Fruit fly (Drosophila melanogaster) whole organism, wandering third instar larva: ENCODE measurements around the gene CG31778.

Source experiments
- CG32264 ChIP-seq: fragments of 200-800 bp; sonication (Bioruptor generic); optimal IDR thresholded peaks from 2 replicates; lab custom pipeline; 2016; ENCODE audit warnings: missing biosample characterization, missing genetic modification characterization
- GATAd ChIP-seq: sonication (Bioruptor generic); optimal IDR thresholded peaks from 2 replicates; lab custom pipeline; 2016; ENCODE audit warnings: missing biosample characterization, missing genetic modification characterization
- HLH106 ChIP-seq: fragments of 200-800 bp; optimal IDR thresholded peaks from 3 replicates; lab custom pipeline; 2019; ENCODE audit warnings: missing biosample characterization, mild to moderate bottlenecking, missing genetic modification characterization, moderate library complexity
- Hnf4 ChIP-seq: fragments of 200-800 bp; sonication (Bioruptor generic); optimal IDR thresholded peaks from 2 replicates; lab custom pipeline; 2016; ENCODE audit warnings: missing biosample characterization, mild to moderate bottlenecking, missing genetic modification characterization
- Hr83 ChIP-seq: fragments of 200-300 bp; sonication (Bioruptor generic); optimal IDR thresholded peaks from 2 replicates; lab custom pipeline; 2016; ENCODE audit warnings: missing biosample characterization, mild to moderate bottlenecking, missing genetic modification characterization, moderate library complexity; ENCODE audit not compliant: poor library complexity, severe bottlenecking
- Jra ChIP-seq: sonication (Bioruptor generic); optimal IDR thresholded peaks from 2 replicates; lab custom pipeline; 2016; ENCODE audit warnings: missing biosample characterization, missing genetic modification characterization
- Mio ChIP-seq: sonication (Bioruptor generic); optimal IDR thresholded peaks from 2 replicates; lab custom pipeline; 2016; ENCODE audit warnings: missing biosample characterization, missing genetic modification characterization
- N ChIP-seq: fragments of >200 bp; optimal IDR thresholded peaks from 2 replicates; lab custom pipeline; 2018; ENCODE audit warnings: missing biosample characterization, missing external identifiers, missing genetic modification characterization
- OdsH ChIP-seq: fragments of 200-800 bp; sonication (Bioruptor generic); optimal IDR thresholded peaks from 2 replicates; lab custom pipeline; 2016; ENCODE audit warnings: missing biosample characterization, mild to moderate bottlenecking, missing genetic modification characterization
- Sp1 ChIP-seq: fragments of 200-800 bp; sonication (Bioruptor generic); optimal IDR thresholded peaks from 3 replicates; lab custom pipeline; 2019; ENCODE audit warnings: missing biosample characterization, mild to moderate bottlenecking, missing genetic modification characterization, moderate library complexity
- Vsx2 ChIP-seq: fragments of 200-300, 225-300 bp; sonication (Bioruptor generic); optimal IDR thresholded peaks from 2 replicates; lab custom pipeline; 2018; ENCODE audit warnings: missing biosample characterization, missing genetic modification characterization; ENCODE audit not compliant: partially characterized antibody
- br ChIP-seq: fragments of 200-800 bp; sonication (Bioruptor generic); optimal IDR thresholded peaks from 2 replicates; lab custom pipeline; 2016; ENCODE audit warnings: missing biosample characterization, missing genetic modification characterization
- brk ChIP-seq: fragments of 200-800 bp; sonication (Bioruptor generic); optimal IDR thresholded peaks from 2 replicates; lab custom pipeline; 2016; ENCODE audit warnings: missing biosample characterization, mild to moderate bottlenecking, missing genetic modification characterization
- dl ChIP-seq, 2 experiments: fragments of 175-275, 200-275 bp in 1 of 2; fragments of 200-275 bp in 1 of 2; sonication (Bioruptor generic); optimal IDR thresholded peaks; lab custom pipeline; 2018; ENCODE audit warnings: mild to moderate bottlenecking in 2 of 2, missing biosample characterization in 2 of 2, missing genetic modification characterization in 2 of 2, moderate library complexity in 2 of 2; ENCODE audit not compliant: partially characterized antibody in 2 of 2, insufficient read depth in 1 of 2
- dmrt93B ChIP-seq: fragments of 200-800 bp; sonication (Bioruptor generic); optimal IDR thresholded peaks from 2 replicates; lab custom pipeline; 2018; ENCODE audit warnings: missing biosample characterization, mild to moderate bottlenecking, missing genetic modification characterization
- dsf ChIP-seq: sonication (Bioruptor generic); optimal IDR thresholded peaks from 2 replicates; lab custom pipeline; 2016; ENCODE audit warnings: missing biosample characterization, missing genetic modification characterization, borderline replicate concordance
- ey ChIP-seq: fragments of 200-800 bp; sonication (Bioruptor generic); optimal IDR thresholded peaks from 2 replicates; lab custom pipeline; 2016; ENCODE audit warnings: missing biosample characterization, missing genetic modification characterization
- foxo ChIP-seq, 2 experiments: fragments of 200-800 bp; sonication (Bioruptor generic); optimal IDR thresholded peaks; 2 replicates in 1 of 2; 3 replicates in 1 of 2; lab custom pipeline; 2016 to 2017; ENCODE audit warnings: missing biosample characterization in 2 of 2, missing genetic modification characterization in 2 of 2
- fru ChIP-seq: fragments of 200-800 bp; sonication (Bioruptor generic); optimal IDR thresholded peaks from 3 replicates; lab custom pipeline; 2016; ENCODE audit warnings: missing biosample characterization, mild to moderate bottlenecking, missing genetic modification characterization
- h ChIP-seq: fragments of 200-800 bp; sonication (Bioruptor generic); optimal IDR thresholded peaks from 3 replicates; lab custom pipeline; 2016; ENCODE audit warnings: missing biosample characterization, mild to moderate bottlenecking, missing genetic modification characterization
- jim ChIP-seq: fragments of 175-275, 200-325 bp; sonication (Bioruptor generic); optimal IDR thresholded peaks from 2 replicates; lab custom pipeline; 2016; ENCODE audit warnings: missing biosample characterization, mild to moderate bottlenecking, missing genetic modification characterization
- lola ChIP-seq: fragments of >200 bp; optimal IDR thresholded peaks from 2 replicates; lab custom pipeline; 2017; ENCODE audit warnings: missing biosample characterization, missing genetic modification characterization
- pan ChIP-seq: fragments of >200 bp; optimal IDR thresholded peaks from 2 replicates; lab custom pipeline; 2017
- psq ChIP-seq: fragments of 200-800 bp; sonication (Bioruptor generic); optimal IDR thresholded peaks from 3 replicates; lab custom pipeline; 2017; ENCODE audit warnings: missing biosample characterization, mild to moderate bottlenecking, missing genetic modification characterization, moderate library complexity
- sage ChIP-seq: fragments of 200-800 bp; sonication (Bioruptor generic); optimal IDR thresholded peaks from 2 replicates; lab custom pipeline; 2016; ENCODE audit warnings: missing biosample characterization, mild to moderate bottlenecking, missing genetic modification characterization
- sv ChIP-seq: fragments of 200-800 bp; sonication (Bioruptor generic); optimal IDR thresholded peaks from 3 replicates; lab custom pipeline; 2016; ENCODE audit warnings: missing biosample characterization, missing genetic modification characterization
- tai ChIP-seq: sonication (Bioruptor generic); optimal IDR thresholded peaks from 2 replicates; lab custom pipeline; 2016; ENCODE audit warnings: missing biosample characterization, missing genetic modification characterization
- usp ChIP-seq: fragments of >200 bp; optimal IDR thresholded peaks from 2 replicates; lab custom pipeline; 2017; ENCODE audit warnings: missing biosample characterization, missing genetic modification characterization

Gene CG31778

DNA sequence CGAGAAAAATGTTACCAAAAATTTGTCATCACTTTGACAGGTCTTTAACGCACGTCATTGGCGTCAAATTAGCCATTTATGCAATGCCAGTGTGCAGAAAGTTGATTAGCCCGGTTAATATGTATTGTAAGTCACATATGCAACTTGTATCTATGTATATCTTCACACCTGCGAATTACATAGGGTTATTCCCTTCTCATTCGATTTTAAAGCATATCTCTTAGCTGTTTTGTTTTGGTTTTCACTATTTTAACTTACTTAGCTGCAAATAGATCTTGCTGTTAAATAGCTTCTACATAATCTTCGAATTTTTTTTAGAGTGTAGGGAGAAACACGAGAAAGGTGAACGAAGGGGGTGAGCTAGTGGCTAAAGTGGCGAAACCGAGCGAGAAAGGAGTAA lies 25.8 kb upstream of the CG31778 start:
- TF ChIP-seq foxo (GFP tag; optimal IDR thresholded peaks at IDR 0.05; lab: Kevin White, UChicago) (no peak), N (GFP tag; lab: Kevin White, UChicago) (no peak), psq (GFP tag; lab: Kevin White, UChicago) (no peak), h (no peak), Mio (GFP tag; lab: Kevin White, UChicago) (no peak), fru (GFP tag; lab: Kevin White, UChicago) (no peak), brk (no peak), tai (GFP tag; lab: Kevin White, UChicago) (no peak), lola (no peak)

DNA sequence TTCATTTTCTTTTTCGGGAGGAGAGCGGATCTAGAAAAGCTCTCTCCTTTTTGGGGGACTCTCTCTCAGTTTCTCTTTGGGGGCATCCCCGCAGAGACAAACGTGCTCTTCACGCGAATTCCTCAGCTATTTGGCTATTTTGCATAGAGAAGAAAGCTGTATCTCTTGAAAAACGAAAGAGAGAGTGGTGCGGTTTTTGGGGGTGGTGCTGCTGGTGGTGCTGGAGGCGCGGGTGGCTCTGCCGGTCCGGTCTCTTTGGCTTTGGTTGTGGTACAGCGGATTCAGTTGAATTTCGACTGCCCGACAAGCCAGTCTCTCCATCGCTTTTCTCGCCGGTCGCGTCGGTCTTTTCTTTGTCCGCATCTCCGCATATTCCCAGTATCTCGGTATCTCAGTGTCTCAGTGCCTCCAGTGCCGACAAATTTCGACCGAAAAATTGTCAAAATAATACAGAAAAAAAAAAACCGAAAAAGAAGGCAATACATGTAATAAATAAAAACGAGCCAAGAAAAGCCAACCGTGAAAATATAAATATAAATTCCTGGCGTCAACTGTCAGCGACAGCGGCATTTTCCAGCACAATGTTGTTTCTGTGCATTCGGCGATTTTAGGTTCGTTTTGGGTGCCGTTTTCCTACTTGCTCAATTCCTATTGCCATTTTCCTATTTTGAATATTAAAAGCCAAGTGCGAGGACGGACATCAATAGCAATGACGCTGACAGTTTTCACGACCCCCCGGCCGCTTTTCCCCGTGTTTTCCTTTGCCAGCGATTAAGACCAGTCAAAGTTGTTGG lies 25.1 kb upstream of the CG31778 start, which contains the start of gene CG10019:
Gene CG10019, plus strand, starts transcription at position 285 of the 794 bp plus-strand sequence.
- no peak for TF ChIP-seq sage (GFP tag; lab: Kevin White, UChicago)
- TF ChIP-seq Hnf4 (GFP tag; lab: Kevin White, UChicago), result no peak
- TF ChIP-seq, all 38 proteins: peak for 0

dm6 chr2L:3729635-3730034 lies 24.3 kb upstream of the CG31778 start:
- TF ChIP-seq Sp1 (no peak), lola (no peak), psq (GFP tag; lab: Kevin White, UChicago) (no peak), Jra (no peak), OdsH (GFP tag; lab: Kevin White, UChicago) (no peak), ey (GFP tag; lab: Kevin White, UChicago) (no peak), N (GFP tag; lab: Kevin White, UChicago) (no peak), pan (lab: Kevin White, UChicago) (no peak), sv (no peak), foxo (GFP tag; optimal IDR thresholded peaks at IDR 0.05; lab: Kevin White, UChicago) (no peak), br (no peak), sage (GFP tag; lab: Kevin White, UChicago) (no peak), Vsx2 (GFP tag; lab: Kevin White, UChicago) (no peak), dl (GFP tag; optimal IDR thresholded peaks at IDR 0.05; lab: Kevin White, UChicago; ENCODE audit: insufficient read depth in 1 of 2, partially characterized antibody in 2 of 2) (no peak), h (no peak), HLH106 (tag; lab: Kevin White, UChicago) (no peak), jim (GFP tag; lab: Kevin White, UChicago) (no peak)

dm6 chr2L:3719414-3719959 lies 14.2 kb upstream of the CG31778 start:
- TF ChIP-seq dmrt93B (GFP tag; lab: Kevin White, UChicago) (peak; percentile 1), dsf (no peak), fru (GFP tag; lab: Kevin White, UChicago) (peak; percentile 15), h (peak; percentile 17)
- TF ChIP-seq, all 38 proteins: peak for 3

- TF ChIP-seq Hr83 (no peak), jim (GFP tag; lab: Kevin White, UChicago) (no peak), N (GFP tag; lab: Kevin White, UChicago) (no peak), CG32264 (GFP tag; lab: Kevin White, UChicago) (no peak), dmrt93B (GFP tag; lab: Kevin White, UChicago) (no peak), usp (GFP tag; lab: Kevin White, UChicago) (no peak), foxo (GFP tag; optimal IDR thresholded peaks at IDR 0.05; lab: Kevin White, UChicago) (no peak), dl (GFP tag; optimal IDR thresholded peaks at IDR 0.05; lab: Kevin White, UChicago; ENCODE audit: insufficient read depth in 1 of 2, partially characterized antibody in 2 of 2) (no peak), sv (no peak), GATAd (GFP tag; lab: Kevin White, UChicago) (no peak)
These were observed 12.5 kb upstream of the CG31778 start, which contains the start of the genes lectin-24A and Shaw for dm6 chr2L:3717673-3718235. TSS of gene lectin-24A (minus strand) at chr2L:3717773. TSS of gene Shaw (plus strand) at chr2L:3718185.
